Worm (Caenorhabditis elegans) whole organism, L3 larva: ENCODE data around the gene F19F10.1.

ENCODE experiments used
- R02D3.7 ChIP-seq: fragments of 150-350 bp; optimal IDR thresholded peaks from 2 replicates; lab custom pipeline; 2014; ENCODE audit warnings: missing biosample characterization, missing genetic modification characterization
- ZK546.5 ChIP-seq: sonication (generic microtip); optimal IDR thresholded peaks from 2 replicates; lab custom pipeline; 2017; ENCODE audit warnings: missing biosample characterization, missing genetic modification characterization
- ama-1 ChIP-seq: fragments of 150-350 bp; optimal IDR thresholded peaks from 2 replicates; lab custom pipeline; 2018
- ceh-16 ChIP-seq: sonication (generic microtip); optimal IDR thresholded peaks from 2 replicates; lab custom pipeline; 2017; ENCODE audit warnings: missing biosample characterization, missing genetic modification characterization
- ceh-28 ChIP-seq: fragments of 150-350 bp; optimal IDR thresholded peaks from 2 replicates; lab custom pipeline; 2014; ENCODE audit warnings: missing biosample characterization, missing genetic modification reagents, missing genetic modification characterization
- ceh-82 ChIP-seq: fragments of 150-350 bp; optimal IDR thresholded peaks from 2 replicates; lab custom pipeline; 2014; ENCODE audit warnings: missing biosample characterization, missing genetic modification characterization
- ceh-9 ChIP-seq: sonication (generic microtip); optimal IDR thresholded peaks from 2 replicates; lab custom pipeline; 2018; ENCODE audit warnings: missing biosample characterization, missing genetic modification characterization
- daf-12 ChIP-seq: fragments of 150-350 bp; optimal IDR thresholded peaks from 2 replicates; lab custom pipeline; 2014; ENCODE audit warnings: missing biosample characterization, missing genetic modification reagents, missing genetic modification characterization
- egl-27 ChIP-seq: sonication (generic microtip); optimal IDR thresholded peaks from 4 replicates; lab custom pipeline; 2017; ENCODE audit warnings: missing biosample characterization, missing genetic modification reagents, missing genetic modification characterization
- egl-5 ChIP-seq: fragments of 150-350 bp; optimal IDR thresholded peaks from 2 replicates; lab custom pipeline; 2017; ENCODE audit warnings: missing biosample characterization, missing genetic modification reagents, missing genetic modification characterization, inconsistent platforms
- elt-1 ChIP-seq: fragments of 150-350 bp; optimal IDR thresholded peaks from 2 replicates; lab custom pipeline; 2014; ENCODE audit warnings: missing biosample characterization, missing genetic modification characterization
- elt-2 ChIP-seq: sonication (generic microtip); optimal IDR thresholded peaks from 2 replicates; lab custom pipeline; 2016; ENCODE audit warnings: missing genetic modification reagents, mild to moderate bottlenecking, missing genetic modification characterization, missing compliant biosample characterization
- eor-1 ChIP-seq, 2 experiments: fragments of 150-350 bp; optimal IDR thresholded peaks; 2 replicates each; lab custom pipeline; 2014 to 2018; ENCODE audit warnings: missing biosample characterization in 2 of 2, missing genetic modification characterization in 2 of 2
- fkh-2 ChIP-seq: fragments of 150-350 bp; optimal IDR thresholded peaks from 2 replicates; lab custom pipeline; 2014; ENCODE audit warnings: missing biosample characterization, missing genetic modification reagents, missing genetic modification characterization
- hmg-11 ChIP-seq: sonication (generic microtip); optimal IDR thresholded peaks from 2 replicates; lab custom pipeline; 2016; ENCODE audit warnings: missing genetic modification characterization, missing compliant biosample characterization
- jun-1 ChIP-seq: fragments of 150-350 bp; optimal IDR thresholded peaks from 2 replicates; lab custom pipeline; 2014; ENCODE audit warnings: missing biosample characterization, missing genetic modification reagents, missing genetic modification characterization
- lin-15B ChIP-seq: fragments of 150-350 bp; optimal IDR thresholded peaks from 2 replicates; lab custom pipeline; 2014; ENCODE audit warnings: missing biosample characterization, missing genetic modification characterization
- lin-39 ChIP-seq: fragments of 150-350 bp; optimal IDR thresholded peaks from 2 replicates; lab custom pipeline; 2018; ENCODE audit warnings: missing biosample characterization, missing genetic modification reagents, missing genetic modification characterization
- mml-1 ChIP-seq: fragments of 150-350 bp; sonication (generic microtip); optimal IDR thresholded peaks from 3 replicates; lab custom pipeline; 2014; ENCODE audit warnings: missing biosample characterization, missing genetic modification characterization
- nfya-1 ChIP-seq: sonication (generic microtip); optimal IDR thresholded peaks from 2 replicates; lab custom pipeline; 2017; ENCODE audit warnings: missing genetic modification characterization, mild to moderate bottlenecking, missing compliant biosample characterization, antibody characterized with exemption, moderate library complexity; ENCODE audit not compliant: insufficient read depth
- nhr-11 ChIP-seq: fragments of 150-350 bp; optimal IDR thresholded peaks from 2 replicates; lab custom pipeline; 2014; ENCODE audit warnings: missing biosample characterization, missing genetic modification characterization
- nhr-12 ChIP-seq: fragments of 150-350 bp; optimal IDR thresholded peaks from 2 replicates; lab custom pipeline; 2014; ENCODE audit warnings: missing biosample characterization, missing genetic modification characterization
- nhr-25 ChIP-seq: sonication (generic microtip); optimal IDR thresholded peaks from 2 replicates; lab custom pipeline; 2017; ENCODE audit warnings: missing biosample characterization, missing genetic modification characterization
- nhr-28 ChIP-seq: fragments of 150-350 bp; optimal IDR thresholded peaks from 2 replicates; lab custom pipeline; 2014; ENCODE audit warnings: missing biosample characterization, missing genetic modification characterization
- nhr-43 ChIP-seq: sonication (generic microtip); optimal IDR thresholded peaks from 2 replicates; lab custom pipeline; 2016; ENCODE audit warnings: mild to moderate bottlenecking, missing genetic modification characterization, missing compliant biosample characterization; ENCODE audit not compliant: poor library complexity, severe bottlenecking
- nhr-67 ChIP-seq: fragments of 150-350 bp; optimal IDR thresholded peaks from 2 replicates; lab custom pipeline; 2014; ENCODE audit warnings: missing biosample characterization, missing genetic modification characterization
- nhr-76 ChIP-seq: fragments of 150-350 bp; sonication (generic microtip); optimal IDR thresholded peaks from 5 replicates; lab custom pipeline; 2014; ENCODE audit warnings: missing biosample characterization, missing genetic modification characterization
- nhr-77 ChIP-seq: fragments of 150-350 bp; optimal IDR thresholded peaks from 2 replicates; lab custom pipeline; 2014; ENCODE audit warnings: missing biosample characterization, missing genetic modification characterization
- pqm-1 ChIP-seq: fragments of 150-350 bp; optimal IDR thresholded peaks from 2 replicates; lab custom pipeline; 2017; ENCODE audit warnings: missing biosample characterization, missing genetic modification characterization, inconsistent platforms
- skn-1 ChIP-seq: fragments of 150-350 bp; optimal IDR thresholded peaks from 2 replicates; lab custom pipeline; 2014; ENCODE audit warnings: missing biosample characterization, missing genetic modification characterization
- snpc-4 ChIP-seq: fragments of 150-350 bp; optimal IDR thresholded peaks from 2 replicates; lab custom pipeline; 2014; ENCODE audit warnings: missing biosample characterization, missing genetic modification characterization
- tbx-2 ChIP-seq: sonication (generic microtip); optimal IDR thresholded peaks from 2 replicates; lab custom pipeline; 2016; ENCODE audit warnings: mild to moderate bottlenecking, missing genetic modification characterization, missing compliant biosample characterization
- unc-39 ChIP-seq: sonication (generic microtip); optimal IDR thresholded peaks from 4 replicates; lab custom pipeline; 2017; ENCODE audit warnings: missing biosample characterization, missing genetic modification characterization
- zag-1 ChIP-seq: fragments of 150-350 bp; optimal IDR thresholded peaks from 2 replicates; lab custom pipeline; 2014; ENCODE audit warnings: missing biosample characterization, missing genetic modification characterization
- ztf-11 ChIP-seq: fragments of 150-350 bp; optimal IDR thresholded peaks from 2 replicates; lab custom pipeline; 2014; ENCODE audit warnings: missing biosample characterization, missing genetic modification characterization
- ztf-4 ChIP-seq: fragments of 150-350 bp; optimal IDR thresholded peaks from 2 replicates; lab custom pipeline; 2014; ENCODE audit warnings: missing biosample characterization, missing genetic modification characterization

Gene F19F10.1

DNA sequence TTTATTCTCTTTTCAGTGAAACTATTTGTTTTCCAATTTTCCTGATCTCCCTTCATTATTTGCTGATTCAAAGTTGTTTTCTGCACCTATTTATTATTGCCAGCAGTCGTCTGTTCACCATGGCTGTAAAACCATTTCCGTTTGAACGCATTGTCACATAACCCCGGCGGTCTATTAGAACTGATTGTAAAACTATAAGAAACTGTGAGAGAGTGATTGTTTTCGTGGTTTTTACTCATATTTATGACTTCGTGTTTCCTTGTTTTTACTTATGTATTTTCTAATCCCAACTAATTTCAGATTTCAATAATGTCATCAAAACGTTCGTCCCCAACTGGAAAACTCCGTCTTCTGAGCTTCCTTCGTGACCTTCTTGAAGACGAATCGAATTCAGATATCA is at the start of gene F19F10.1:
Gene F19F10.1 (plus strand): TSS at position 301 of the 400 bp plus-strand sequence.
- TF ChIP-seq ama-1 (lab: Kevin White, UChicago) (no peak), ceh-16 (tag; lab: Kevin White, UChicago) (no peak), ceh-82 (tag; lab: Kevin White, UChicago) (no peak), ZK546.5 (tag; lab: Kevin White, UChicago) (no peak), ceh-9 (tag; lab: Kevin White, UChicago) (no peak), lin-39 (tag; lab: Kevin White, UChicago) (no peak), nhr-12 (tag; lab: Kevin White, UChicago) (no peak), nhr-25 (no peak), hmg-11 (no peak), ztf-4 (tag; lab: Kevin White, UChicago) (no peak), tbx-2 (no peak), nfya-1 (no peak), zag-1 (tag; lab: Kevin White, UChicago) (no peak)

DNA sequence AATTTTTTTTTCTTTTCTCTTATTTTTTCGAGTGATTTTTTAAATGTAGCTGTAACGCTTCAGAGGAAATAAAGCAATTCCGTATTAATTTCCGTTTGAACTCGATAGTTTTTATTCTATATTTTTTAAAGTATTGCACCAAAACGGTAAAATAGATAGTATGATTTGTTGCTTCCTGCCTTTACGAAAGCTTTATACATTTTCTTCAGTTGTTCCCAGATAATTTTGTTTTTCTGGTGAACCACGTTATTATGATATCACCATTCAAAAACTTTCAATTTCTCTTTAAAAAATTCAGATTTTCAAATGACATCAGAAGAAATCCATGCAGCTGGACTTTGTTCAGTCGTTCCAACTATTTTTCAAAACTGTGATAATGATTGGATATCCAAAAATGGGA is 48.1 kb upstream of the F19F10.1 start, which contains the start of gene srb-18:
Gene srb-18 (plus strand): TSS at position 301 of the 400 bp plus-strand sequence.
- TF ChIP-seq ceh-82 (tag; lab: Kevin White, UChicago) (no peak), fkh-2 (no peak), pqm-1 (no peak), ztf-11 (tag; lab: Kevin White, UChicago) (no peak), zag-1 (tag; lab: Kevin White, UChicago) (no peak), nhr-11 (tag; lab: Kevin White, UChicago) (no peak), nhr-43 (no peak), ama-1 (lab: Kevin White, UChicago) (no peak), nfya-1 (no peak)

DNA sequence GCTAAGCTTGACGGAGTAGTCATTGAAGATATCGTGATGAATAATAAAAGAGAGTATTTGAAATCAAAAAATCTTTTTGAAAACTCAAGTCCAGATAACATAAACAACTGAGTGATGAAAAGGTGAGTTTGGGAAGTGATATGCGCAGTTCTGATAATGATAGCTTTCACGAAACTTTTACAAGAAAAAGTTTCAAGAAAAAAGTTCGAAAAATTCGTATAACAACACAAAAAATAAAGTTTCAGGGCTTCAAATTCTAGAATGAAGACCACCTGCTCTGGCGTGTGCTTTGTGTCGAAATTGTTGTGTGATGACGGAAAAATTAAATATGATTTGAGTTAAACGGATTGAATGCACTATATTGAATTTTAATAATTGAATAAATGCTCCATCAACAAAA is 43.0 kb upstream of the F19F10.1 start, which contains the start of gene srb-19:
Gene srb-19 (minus strand): TSS at position 101 of the 400 bp plus-strand sequence.
- TF ChIP-seq nhr-25, result no peak
- no peak for TF ChIP-seq egl-5 (tag; lab: Kevin White, UChicago)
- TF ChIP-seq ama-1 (lab: Kevin White, UChicago), result no peak
- TF ChIP-seq lin-39 (tag; lab: Kevin White, UChicago), result no peak
- TF ChIP-seq R02D3.7 (tag; lab: Kevin White, UChicago), result no peak
- TF ChIP-seq hmg-11, result no peak

DNA sequence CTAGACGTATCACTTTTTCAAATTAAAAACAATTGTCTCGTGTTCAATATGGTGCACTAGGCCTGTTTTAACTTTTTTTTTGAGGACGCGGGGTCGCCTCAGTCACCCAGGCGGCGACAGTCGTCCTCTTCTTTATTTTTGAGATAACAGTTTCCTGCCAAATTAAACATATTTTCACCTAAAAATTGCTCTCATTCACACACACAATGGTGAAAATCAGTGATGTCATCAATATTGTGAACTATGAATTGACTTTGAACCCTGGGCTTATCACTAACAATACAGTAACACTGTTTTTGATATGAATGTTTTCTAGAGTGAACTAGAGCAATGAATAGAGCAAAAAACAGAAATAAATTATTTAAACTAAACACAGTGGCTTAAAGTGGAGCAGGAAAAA is 41.7 kb upstream of the F19F10.1 start:
- TF ChIP-seq elt-2 (tag; lab: Kevin White, UChicago) (peak; percentile 75), ceh-28 (tag; lab: Kevin White, UChicago) (no peak), pqm-1 (peak; percentile 89), skn-1 (tag; lab: Kevin White, UChicago) (no peak), ZK546.5 (tag; lab: Kevin White, UChicago) (no peak)

DNA sequence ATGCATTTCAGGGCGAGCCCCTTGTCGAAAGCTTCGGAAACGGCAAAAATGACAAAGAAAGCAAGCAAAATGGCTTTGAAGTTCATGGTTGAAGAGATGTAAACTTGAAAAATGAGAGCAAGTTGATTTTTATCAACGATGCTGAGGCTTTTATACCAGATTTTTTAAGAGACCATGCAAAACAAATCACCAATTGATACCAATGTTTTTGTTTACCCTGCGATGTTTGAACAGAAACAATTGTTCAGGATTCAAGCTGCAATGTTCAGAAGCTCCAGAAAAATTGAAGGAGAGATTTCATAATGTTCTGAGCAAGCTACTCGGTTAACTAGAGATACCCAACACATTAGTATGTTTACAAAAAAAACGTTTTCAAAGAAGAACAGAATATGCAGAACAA is 40.8 kb upstream of the F19F10.1 start, which contains the start of gene C54F6.15:
Gene C54F6.15 (minus strand): TSS at position 101 of the 400 bp plus-strand sequence.
- TF ChIP-seq ceh-9 (tag; lab: Kevin White, UChicago) (no peak), pqm-1 (no peak)

DNA sequence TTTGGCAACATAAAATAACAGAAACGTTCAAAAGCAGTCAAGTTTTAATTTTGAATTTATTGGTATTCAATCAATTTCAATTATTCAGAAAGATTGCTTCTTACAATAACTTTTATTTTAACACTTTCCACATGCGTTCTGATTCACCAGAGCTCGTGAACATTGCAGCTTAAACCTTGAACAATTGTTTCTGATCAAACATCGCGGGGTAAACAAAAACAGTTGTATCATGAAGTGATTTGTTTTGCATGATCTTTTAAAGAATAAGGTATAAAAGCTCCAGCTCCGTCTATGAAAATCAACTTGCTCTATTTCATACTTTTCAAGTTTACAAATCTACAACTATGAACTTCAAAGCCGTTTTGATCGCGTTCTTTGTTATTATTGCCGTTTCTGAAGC is 39.7 kb upstream of the F19F10.1 start, which contains the start of gene C54F6.6:
Gene C54F6.6 (plus strand): TSS at position 301 of the 400 bp plus-strand sequence.
- no peak for TF ChIP-seq unc-39 (tag; lab: Kevin White, UChicago)
- TF ChIP-seq nhr-77, result no peak
- TF ChIP-seq lin-39 (tag; lab: Kevin White, UChicago), result no peak
- TF ChIP-seq ztf-11 (tag; lab: Kevin White, UChicago), result no peak
- TF ChIP-seq daf-12, result no peak
- TF ChIP-seq eor-1 (tag; optimal IDR thresholded peaks at IDR 0.05; lab: Kevin White, UChicago), result no peak
- no peak for TF ChIP-seq pqm-1
- TF ChIP-seq hmg-11, result no peak
- no peak for TF ChIP-seq ceh-82 (tag; lab: Kevin White, UChicago)
- no peak for TF ChIP-seq jun-1 (tag; lab: Kevin White, UChicago)
- TF ChIP-seq ztf-4 (tag; lab: Kevin White, UChicago), result no peak
- TF ChIP-seq, all 47 proteins: peak for 0

DNA sequence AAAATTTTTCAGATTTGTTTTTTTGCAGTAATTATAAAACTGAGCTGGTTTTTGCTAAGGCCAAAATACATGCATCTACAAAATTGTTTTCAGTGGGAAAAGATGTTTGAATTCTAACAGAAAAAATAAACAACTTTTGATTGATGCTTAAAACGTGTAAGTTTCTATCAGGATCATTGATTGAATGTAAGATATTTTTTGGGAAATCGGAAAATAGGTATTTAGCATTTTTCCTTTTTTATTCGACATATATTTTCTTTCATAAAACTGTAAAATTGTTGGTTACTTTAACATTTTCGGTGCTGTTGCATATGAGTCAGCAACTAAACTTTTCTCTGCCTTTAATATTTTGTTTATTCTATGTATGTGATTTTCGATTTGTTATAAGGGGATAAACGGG is 38.6 kb upstream of the F19F10.1 start, which contains the start of gene C54F6.20:
Gene C54F6.20 (plus strand): TSS at position 301 of the 400 bp plus-strand sequence.
- no peak for TF ChIP-seq tbx-2
- TF ChIP-seq pqm-1, result no peak
- no peak for TF ChIP-seq daf-12
- TF ChIP-seq ZK546.5 (tag; lab: Kevin White, UChicago), result no peak
- TF ChIP-seq egl-27 (tag; lab: Kevin White, UChicago), result no peak
- TF ChIP-seq ceh-16 (tag; lab: Kevin White, UChicago), result no peak
- no peak for TF ChIP-seq nhr-67 (tag; lab: Kevin White, UChicago)
- TF ChIP-seq ceh-9 (tag; lab: Kevin White, UChicago), result no peak
- no peak for TF ChIP-seq nhr-28
- TF ChIP-seq lin-15B (tag; lab: Kevin White, UChicago), result no peak
- TF ChIP-seq mml-1 (tag; lab: Kevin White, UChicago), result no peak
- no peak for TF ChIP-seq elt-1 (tag; lab: Kevin White, UChicago)
- no peak for TF ChIP-seq egl-5 (tag; lab: Kevin White, UChicago)
- TF ChIP-seq ceh-28 (tag; lab: Kevin White, UChicago), result no peak
- TF ChIP-seq nhr-12 (tag; lab: Kevin White, UChicago), result no peak
- no peak for TF ChIP-seq eor-1 (tag; optimal IDR thresholded peaks at IDR 0.05; lab: Kevin White, UChicago)
- TF ChIP-seq snpc-4 (tag; lab: Kevin White, UChicago), result no peak
- no peak for TF ChIP-seq nhr-76
